Worm (Caenorhabditis elegans) whole organism, L3 larva: ENCODE data around the gene ZC239.4.
"Not testable (repeated sequence)": the region's sequence is repeated elsewhere in the genome, so short reads cannot be mapped to it uniquely, and the experiment has no call there.

Experiments
- fkh-10 ChIP-seq: sonication (generic microtip); optimal IDR thresholded peaks from 2 replicates; lab custom pipeline; 2017; ENCODE audit warnings: missing biosample characterization, missing genetic modification reagents, missing genetic modification characterization
- nhr-77 ChIP-seq: fragments of 150-350 bp; optimal IDR thresholded peaks from 2 replicates; lab custom pipeline; 2014; ENCODE audit warnings: missing biosample characterization, missing genetic modification characterization
- ztf-4 ChIP-seq: fragments of 150-350 bp; optimal IDR thresholded peaks from 2 replicates; lab custom pipeline; 2014; ENCODE audit warnings: missing biosample characterization, missing genetic modification characterization

- TF ChIP-seq ztf-4 (tag; lab: Kevin White, UChicago); nhr-77; fkh-10: not testable (repeated sequence)
Observed at ce11 chrII:3189038-3189437, 25.0 kb upstream of the ZC239.4 start, which contains the start of gene Y27F2A.11.
